Worm (Caenorhabditis elegans) whole organism, L1 larva: Measurements from ENCODE around the gene F34H10.4.

Experiments
- C04F5.9 ChIP-seq: sonication (generic microtip); optimal IDR thresholded peaks from 2 replicates; lab custom pipeline; 2016; ENCODE audit warnings: missing genetic modification characterization, missing compliant biosample characterization
- F16B12.6 ChIP-seq: fragments of 150-350 bp; optimal IDR thresholded peaks from 2 replicates; lab custom pipeline; 2014; ENCODE audit warnings: missing biosample characterization, missing genetic modification characterization
- aha-1 ChIP-seq: fragments of 150-350 bp; optimal IDR thresholded peaks from 2 replicates; lab custom pipeline; 2014; ENCODE audit warnings: missing biosample characterization, missing genetic modification characterization
- aly-2 ChIP-seq: fragments of 150-350 bp; optimal IDR thresholded peaks from 2 replicates; lab custom pipeline; 2014; ENCODE audit warnings: missing biosample characterization, missing genetic modification characterization
- blmp-1 ChIP-seq: fragments of 150-350 bp; optimal IDR thresholded peaks from 2 replicates; lab custom pipeline; 2014; ENCODE audit warnings: missing biosample characterization, missing genetic modification characterization
- ceh-8 ChIP-seq: fragments of 200-800 bp; sonication (Bioruptor generic); optimal IDR thresholded peaks from 2 replicates; lab custom pipeline; 2018; ENCODE audit warnings: mild to moderate bottlenecking, missing genetic modification characterization, moderate library complexity, missing compliant biosample characterization
- ceh-82 ChIP-seq, 3 experiments: fragments of 150-350 bp in 1 of 3; sonication (generic microtip) in 2 of 3; optimal IDR thresholded peaks; 2 replicates each; lab custom pipeline; 2014 to 2017; ENCODE audit warnings: missing biosample characterization in 3 of 3, missing genetic modification characterization in 3 of 3
- ceh-88 ChIP-seq: fragments of 200-800 bp; sonication (Bioruptor generic); IDR thresholded peaks from 2 replicates; pipeline ENCODE4 v1.3.6; 2022; ENCODE audit warnings: missing genetic modification characterization, missing compliant biosample characterization
- dpl-1 ChIP-seq, 3 experiments: fragments of 150-350 bp in 2 of 3; sonication (generic microtip) in 1 of 3; optimal IDR thresholded peaks; 2 replicates each; lab custom pipeline; 2014 to 2017; ENCODE audit warnings: missing biosample characterization in 3 of 3, missing genetic modification characterization in 3 of 3, missing genetic modification reagents in 3 of 3
- dsc-1 ChIP-seq: sonication (generic microtip); optimal IDR thresholded peaks from 2 replicates; lab custom pipeline; 2016; ENCODE audit warnings: mild to moderate bottlenecking, missing genetic modification characterization, missing compliant biosample characterization
- efl-1 ChIP-seq, 4 experiments: fragments of 150-350 bp; optimal IDR thresholded peaks in 3 of 4; peaks in 1 of 4; 1 replicate in 1 of 4; 2 replicates in 3 of 4; lab custom pipeline; 2014; ENCODE audit warnings: missing biosample characterization in 2 of 4, missing genetic modification characterization in 2 of 4, missing genetic modification reagents in 2 of 4
- efl-3 ChIP-seq: fragments of 200-800 bp; sonication (Bioruptor generic); optimal IDR thresholded peaks from 2 replicates; lab custom pipeline; 2018; ENCODE audit warnings: mild to moderate bottlenecking, missing genetic modification characterization, missing compliant biosample characterization
- elt-3 ChIP-seq, 6 experiments: fragments of 150-350 bp in 1 of 6; sonication (generic microtip); optimal IDR thresholded peaks; 2 replicates each; lab custom pipeline; 2017 to 2018; ENCODE audit warnings: missing biosample characterization in 6 of 6, missing genetic modification characterization in 6 of 6, inconsistent platforms in 1 of 6
- fkh-4 ChIP-seq: sonication (generic microtip); optimal IDR thresholded peaks from 2 replicates; lab custom pipeline; 2016; ENCODE audit warnings: missing compliant biosample characterization, missing genetic modification characterization, borderline replicate concordance
- grh-1 ChIP-seq: fragments of 200-800 bp; sonication (Bioruptor generic); IDR thresholded peaks from 2 replicates; pipeline ENCODE4 v1.3.6; 2022; ENCODE audit warnings: missing genetic modification reagents, missing genetic modification characterization, missing compliant biosample characterization
- hpl-2 ChIP-seq: fragments of 150-350 bp; optimal IDR thresholded peaks from 2 replicates; lab custom pipeline; 2014; ENCODE audit warnings: missing biosample characterization, missing genetic modification reagents, missing genetic modification characterization
- irx-1 ChIP-seq: sonication (generic microtip); optimal IDR thresholded peaks from 2 replicates; lab custom pipeline; 2016; ENCODE audit warnings: missing genetic modification characterization, missing compliant biosample characterization
- lin-13 ChIP-seq: fragments of 150-350 bp; optimal IDR thresholded peaks from 2 replicates; lab custom pipeline; 2014; ENCODE audit warnings: missing biosample characterization, missing genetic modification reagents, missing genetic modification characterization
- lin-14 ChIP-seq: fragments of 200-800 bp; sonication (Bioruptor generic); optimal IDR thresholded peaks from 2 replicates; lab custom pipeline; 2018; ENCODE audit warnings: mild to moderate bottlenecking, missing genetic modification characterization, moderate library complexity, missing compliant biosample characterization
- lin-15B ChIP-seq: fragments of 150-350 bp; sonication (generic microtip); optimal IDR thresholded peaks from 3 replicates; lab custom pipeline; 2014; ENCODE audit warnings: missing biosample characterization, missing genetic modification characterization
- lin-35 ChIP-seq, 2 experiments: fragments of 150-350 bp; optimal IDR thresholded peaks; 2 replicates each; lab custom pipeline; 2014; ENCODE audit warnings: missing biosample characterization in 2 of 2, missing genetic modification characterization in 2 of 2, missing genetic modification reagents in 2 of 2
- lir-3 ChIP-seq: sonication (generic microtip); optimal IDR thresholded peaks from 2 replicates; lab custom pipeline; 2016; ENCODE audit warnings: mild to moderate bottlenecking, missing genetic modification characterization, moderate library complexity, missing compliant biosample characterization; ENCODE audit not compliant: poor library complexity
- lsy-2 ChIP-seq, 2 experiments: fragments of 150-350 bp; optimal IDR thresholded peaks; 2 replicates each; lab custom pipeline; 2014; ENCODE audit warnings: missing biosample characterization in 2 of 2, missing genetic modification characterization in 2 of 2
- mef-2 ChIP-seq: fragments of 150-350 bp; optimal IDR thresholded peaks from 2 replicates; lab custom pipeline; 2014; ENCODE audit warnings: missing biosample characterization, missing genetic modification characterization
- nhr-19 ChIP-seq: fragments of 200-800 bp; sonication (Bioruptor generic); conservative IDR thresholded peaks from 2 replicates; pipeline ENCODE4 v1.3.6; 2022; ENCODE audit warnings: missing genetic modification characterization, missing compliant biosample characterization
- nhr-20 ChIP-seq: sonication (generic microtip); optimal IDR thresholded peaks from 2 replicates; lab custom pipeline; 2016; ENCODE audit warnings: mild to moderate bottlenecking, missing genetic modification characterization, missing compliant biosample characterization
- nhr-237 ChIP-seq: fragments of 150-350 bp; optimal IDR thresholded peaks from 2 replicates; lab custom pipeline; 2014; ENCODE audit warnings: missing biosample characterization, missing genetic modification characterization
- nhr-47 ChIP-seq: sonication (generic microtip); optimal IDR thresholded peaks from 2 replicates; lab custom pipeline; 2016; ENCODE audit warnings: mild to moderate bottlenecking, missing genetic modification characterization, moderate library complexity, missing compliant biosample characterization
- nhr-71 ChIP-seq: sonication (generic microtip); optimal IDR thresholded peaks from 2 replicates; lab custom pipeline; 2016; ENCODE audit warnings: mild to moderate bottlenecking, missing genetic modification characterization, moderate library complexity, missing compliant biosample characterization
- nhr-77 ChIP-seq: fragments of 150-350 bp; optimal IDR thresholded peaks from 2 replicates; lab custom pipeline; 2014; ENCODE audit warnings: missing biosample characterization, missing genetic modification characterization
- nhr-84 ChIP-seq: sonication (generic microtip); optimal IDR thresholded peaks from 2 replicates; lab custom pipeline; 2017; ENCODE audit warnings: missing biosample characterization, missing genetic modification characterization
- nhr-85 ChIP-seq: sonication (generic microtip); peaks from one replicate; lab custom pipeline; 2016; ENCODE audit warnings: missing genetic modification characterization, inconsistent platforms, missing compliant biosample characterization
- nhr-90 ChIP-seq: sonication (generic microtip); optimal IDR thresholded peaks from 2 replicates; lab custom pipeline; 2016; ENCODE audit warnings: mild to moderate bottlenecking, missing genetic modification characterization, missing compliant biosample characterization; ENCODE audit not compliant: poor library complexity
- pag-3 ChIP-seq: sonication (generic microtip); optimal IDR thresholded peaks from 2 replicates; lab custom pipeline; 2017; ENCODE audit warnings: missing genetic modification characterization, mild to moderate bottlenecking, missing compliant biosample characterization, antibody characterized with exemption, borderline replicate concordance; ENCODE audit not compliant: insufficient read depth
- rnt-1 ChIP-seq: sonication (generic microtip); optimal IDR thresholded peaks from 2 replicates; lab custom pipeline; 2016; ENCODE audit warnings: mild to moderate bottlenecking, missing genetic modification characterization, moderate library complexity, missing compliant biosample characterization
- skn-1 ChIP-seq: fragments of 150-350 bp; optimal IDR thresholded peaks from 2 replicates; lab custom pipeline; 2014; ENCODE audit warnings: missing biosample characterization, missing genetic modification characterization
- snu-23 ChIP-seq: sonication (generic microtip); optimal IDR thresholded peaks from 2 replicates; lab custom pipeline; 2016; ENCODE audit warnings: missing genetic modification characterization, missing compliant biosample characterization
- sox-4 ChIP-seq: sonication (generic microtip); optimal IDR thresholded peaks from 2 replicates; lab custom pipeline; 2016; ENCODE audit warnings: missing genetic modification characterization, missing compliant biosample characterization
- sptf-1 ChIP-seq: fragments of 150-350 bp; optimal IDR thresholded peaks from 2 replicates; lab custom pipeline; 2014; ENCODE audit warnings: missing biosample characterization, missing genetic modification characterization
- swsn-7 ChIP-seq: sonication (generic microtip); optimal IDR thresholded peaks from 2 replicates; lab custom pipeline; 2016; ENCODE audit warnings: missing genetic modification characterization, missing compliant biosample characterization
- tbx-2 ChIP-seq: sonication (generic microtip); optimal IDR thresholded peaks from 2 replicates; lab custom pipeline; 2016; ENCODE audit warnings: missing genetic modification characterization, missing compliant biosample characterization
- vab-15 ChIP-seq: sonication (generic microtip); optimal IDR thresholded peaks from 2 replicates; lab custom pipeline; 2017; ENCODE audit warnings: missing genotype, mild to moderate bottlenecking, missing genetic modification characterization, missing compliant biosample characterization
- xbp-1 ChIP-seq: sonication (generic microtip); optimal IDR thresholded peaks from 2 replicates; lab custom pipeline; 2016; ENCODE audit warnings: missing genetic modification characterization, missing compliant biosample characterization
- ztf-4 ChIP-seq: fragments of 150-350 bp; optimal IDR thresholded peaks from 2 replicates; lab custom pipeline; 2014; ENCODE audit warnings: missing biosample characterization, missing genetic modification characterization

The F34H10.4 gene

DNA sequence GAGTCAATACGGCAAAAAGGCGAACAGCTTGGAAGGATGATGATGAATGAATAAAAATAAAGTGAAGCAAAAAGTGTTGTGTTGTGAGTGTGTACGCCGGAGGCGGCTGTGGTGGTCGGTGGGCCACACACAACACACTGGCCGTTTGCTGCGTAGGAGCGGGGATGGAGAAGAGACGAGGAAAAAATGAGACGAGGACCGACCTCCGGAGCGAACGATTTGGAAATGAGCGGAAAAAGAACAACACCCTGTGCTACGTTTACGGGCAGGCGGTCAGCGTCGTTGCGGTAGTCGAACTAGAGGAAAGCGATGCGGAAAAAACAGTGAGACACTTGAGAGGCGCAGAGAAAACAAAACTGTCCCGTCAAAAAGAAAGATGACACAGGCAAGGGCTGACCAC lies 11.2 kb upstream of the F34H10.4 start (continued):
- TF ChIP-seq pag-3 (tag; lab: Kevin White, UChicago) (no peak), efl-3 (no peak), fkh-4 (tag; lab: Kevin White, UChicago) (no peak)

DNA sequence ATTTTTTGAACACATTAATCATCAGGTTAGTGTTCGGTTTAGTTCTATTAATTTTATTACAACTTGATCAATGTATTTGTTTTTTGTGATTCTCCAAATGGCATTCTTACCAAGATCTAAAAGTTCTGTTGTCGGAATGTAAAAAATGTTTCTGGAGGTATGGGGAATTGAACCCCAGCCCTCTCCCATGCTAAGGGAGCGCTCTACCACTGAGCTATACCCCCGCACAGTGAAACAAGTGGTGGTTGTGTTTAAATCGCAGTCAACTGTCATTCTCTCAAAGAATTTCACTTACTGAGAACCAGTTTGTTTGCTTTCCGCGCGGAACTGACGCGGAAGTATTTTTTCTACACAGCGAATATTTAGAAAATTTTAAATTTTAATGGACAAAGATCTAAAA lies 10.6 kb upstream of the F34H10.4 start:
- TF ChIP-seq ceh-82 (tag; optimal IDR thresholded peaks at IDR 0.05; lab: Kevin White, UChicago): peak; percentile 11 to 24 (median 20)
- TF ChIP-seq skn-1 (tag; lab: Kevin White, UChicago): peak; percentile 15
- no peak for TF ChIP-seq lin-15B
- TF ChIP-seq mef-2 (tag; lab: Kevin White, UChicago): no peak
- peak; percentile 61 for TF ChIP-seq rnt-1 (tag; lab: Kevin White, UChicago)
- no peak for TF ChIP-seq efl-3
- peak; percentile 8 for TF ChIP-seq lin-13 (GFP tag; lab: Kevin White, UChicago)
- TF ChIP-seq lsy-2 (tag; optimal IDR thresholded peaks at IDR 0.05; lab: Kevin White, UChicago): peak in 1 of 2 experiments; percentile 37
- TF ChIP-seq snu-23 (GFP tag; lab: Kevin White, UChicago): peak; percentile 38
- peak; percentile 19 for TF ChIP-seq ztf-4
- peak; percentile 48; the same call in 1 of the 2 replicates for TF ChIP-seq nhr-19 (GFP tag; lab: Robert Waterston, UW)
- TF ChIP-seq nhr-71 (tag; lab: Kevin White, UChicago): peak; percentile 63
- TF ChIP-seq nhr-90: peak; percentile 16
- TF ChIP-seq irx-1 (tag; lab: Kevin White, UChicago): peak; percentile 13
- peak; percentile 31 for TF ChIP-seq lin-14 (GFP tag; lab: Kevin White, UChicago)
- peak; percentile 23 for TF ChIP-seq swsn-7 (tag; lab: Kevin White, UChicago)
- no peak for TF ChIP-seq ceh-8 (GFP tag; lab: Kevin White, UChicago)
- TF ChIP-seq dsc-1: peak; percentile 37
- no peak for TF ChIP-seq F16B12.6 (tag; lab: Kevin White, UChicago)
- no peak for TF ChIP-seq vab-15 (tag; lab: Kevin White, UChicago)
- TF ChIP-seq efl-1 (optimal IDR thresholded peaks at IDR 0.05; lab: Kevin White, UChicago): no peak
- TF ChIP-seq efl-1 (GFP tag; optimal IDR thresholded peaks at IDR 0.05 in 1 of 2; lab: Kevin White, UChicago): peak in 1 of 2 experiments; percentile 80
- TF ChIP-seq blmp-1 (tag; lab: Kevin White, UChicago): peak; percentile 16
- peak; percentile 11 for TF ChIP-seq aly-2 (tag; lab: Kevin White, UChicago)
- TF ChIP-seq xbp-1: peak; percentile 53
- peak in 1 of 3 experiments; percentile 10 for TF ChIP-seq dpl-1 (GFP tag; optimal IDR thresholded peaks at IDR 0.05; lab: Kevin White, UChicago)
- peak in 1 of 2 experiments; percentile 34 for TF ChIP-seq lin-35 (GFP tag; optimal IDR thresholded peaks at IDR 0.05; lab: Kevin White, UChicago)
- TF ChIP-seq nhr-47: peak; percentile 57
- peak; percentile 81 for TF ChIP-seq nhr-85
- no peak for TF ChIP-seq tbx-2
- no peak for TF ChIP-seq hpl-2 (GFP tag; lab: Kevin White, UChicago)
- TF ChIP-seq nhr-77 (tag; lab: Kevin White, UChicago): peak; percentile 16

DNA sequence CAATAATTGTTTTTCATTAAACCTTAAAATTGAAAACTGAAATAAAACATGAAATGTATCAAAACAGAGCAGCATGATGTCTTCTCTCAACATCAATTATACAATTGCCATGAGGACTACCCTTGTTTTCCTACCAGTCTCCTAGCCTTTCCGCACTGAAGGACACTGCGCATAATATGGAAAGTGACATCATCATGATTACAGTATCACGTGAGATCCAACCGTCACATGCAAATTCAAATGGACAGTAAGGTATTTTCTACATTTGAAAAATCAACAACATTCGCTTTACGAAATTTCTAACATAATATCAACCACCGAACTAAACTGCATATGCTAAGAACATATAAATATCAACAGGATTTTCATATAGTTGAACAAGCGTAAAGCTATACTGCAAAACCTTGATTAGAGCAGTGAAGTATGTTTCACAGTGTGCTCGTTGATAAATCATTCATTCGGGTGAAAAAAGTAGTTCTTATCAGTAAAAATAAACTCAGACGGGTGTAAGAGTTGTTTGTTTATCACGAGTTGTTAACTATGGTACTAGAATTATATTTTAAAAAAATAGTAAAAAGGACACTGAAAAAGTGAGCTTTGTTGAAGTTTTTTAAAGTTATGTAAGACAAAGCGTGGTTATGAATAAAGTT lies 9.4 kb upstream of the F34H10.4 start:
- no peak for TF ChIP-seq nhr-84 (tag; lab: Kevin White, UChicago)
- TF ChIP-seq lin-13 (GFP tag; lab: Kevin White, UChicago): peak; percentile 61
- TF ChIP-seq ceh-88 (GFP tag; lab: Robert Waterston, UW): 0 out of 2 replicates have a peak, but pooled peaks have one; percentile 26
- peak; percentile 48; the same call in 1 of the 2 replicates for TF ChIP-seq grh-1
- peak; percentile 78 for TF ChIP-seq snu-23 (GFP tag; lab: Kevin White, UChicago)
- peak; percentile 41 for TF ChIP-seq xbp-1
- TF ChIP-seq nhr-77 (tag; lab: Kevin White, UChicago): no peak
- TF ChIP-seq ceh-8 (GFP tag; lab: Kevin White, UChicago): peak; percentile 49
- peak; percentile 75 for TF ChIP-seq nhr-90
- no peak for TF ChIP-seq pag-3 (tag; lab: Kevin White, UChicago)
- no peak for TF ChIP-seq aha-1
- TF ChIP-seq lir-3 (tag; lab: Kevin White, UChicago): peak; percentile 29
- no peak for TF ChIP-seq sptf-1 (tag; lab: Kevin White, UChicago)
- no peak for TF ChIP-seq nhr-237 (tag; lab: Kevin White, UChicago)
- TF ChIP-seq C04F5.9: no peak
- peak; percentile 4 for TF ChIP-seq swsn-7 (tag; lab: Kevin White, UChicago)
- peak; percentile 83 for TF ChIP-seq nhr-71 (tag; lab: Kevin White, UChicago)
- peak in 1 of 2 experiments; percentile 68 for TF ChIP-seq lin-35 (GFP tag; optimal IDR thresholded peaks at IDR 0.05; lab: Kevin White, UChicago)
- TF ChIP-seq ztf-4: peak; percentile 1
- peak; percentile 8 to 48 for TF ChIP-seq lsy-2 (tag; optimal IDR thresholded peaks at IDR 0.05; lab: Kevin White, UChicago)
- TF ChIP-seq nhr-47: peak; percentile 38
- peak; percentile 20 for TF ChIP-seq vab-15 (tag; lab: Kevin White, UChicago)
- peak in 1 of 3 experiments; percentile 10 for TF ChIP-seq dpl-1 (GFP tag; optimal IDR thresholded peaks at IDR 0.05; lab: Kevin White, UChicago)
- peak in 1 of 6 experiments; percentile 29 for TF ChIP-seq elt-3 (tag; optimal IDR thresholded peaks at IDR 0.05; lab: Kevin White, UChicago)
- no peak for TF ChIP-seq fkh-4 (tag; lab: Kevin White, UChicago)
- peak; percentile 82 for TF ChIP-seq nhr-20 (tag; lab: Kevin White, UChicago)
- TF ChIP-seq nhr-19 (GFP tag; lab: Robert Waterston, UW): peak; percentile 46
- peak; percentile 97 for TF ChIP-seq nhr-85
- peak; percentile 16 for TF ChIP-seq sox-4 (tag; lab: Kevin White, UChicago)
